Worm (Caenorhabditis elegans) whole organism, L1 larva: ENCODE results near the gene Y58A7A.4.

Experiments used
- C04F5.9 ChIP-seq: sonication (generic microtip); optimal IDR thresholded peaks from 2 replicates; lab custom pipeline; 2016; ENCODE audit warnings: missing genetic modification characterization, missing compliant biosample characterization
- alr-1 ChIP-seq: fragments of 200-800 bp; sonication (Bioruptor generic); optimal IDR thresholded peaks from 2 replicates; lab custom pipeline; 2018; ENCODE audit warnings: borderline replicate concordance, mild to moderate bottlenecking, missing genetic modification characterization, missing compliant biosample characterization
- ceh-88 ChIP-seq: fragments of 200-800 bp; sonication (Bioruptor generic); IDR thresholded peaks from 2 replicates; pipeline ENCODE4 v1.3.6; 2022; ENCODE audit warnings: missing genetic modification characterization, missing compliant biosample characterization
- ceh-90 ChIP-seq: sonication (generic microtip); optimal IDR thresholded peaks from 2 replicates; lab custom pipeline; 2016; ENCODE audit warnings: missing genetic modification characterization, missing compliant biosample characterization
- efl-1 ChIP-seq, 4 experiments: fragments of 150-350 bp; optimal IDR thresholded peaks in 3 of 4; peaks in 1 of 4; 1 replicate in 1 of 4; 2 replicates in 3 of 4; lab custom pipeline; 2014; ENCODE audit warnings: missing biosample characterization in 2 of 4, missing genetic modification characterization in 2 of 4, missing genetic modification reagents in 2 of 4
- egl-13 ChIP-seq: sonication (generic microtip); optimal IDR thresholded peaks from 2 replicates; lab custom pipeline; 2016; ENCODE audit warnings: missing genotype, missing genetic modification reagents, missing genetic modification characterization, missing compliant biosample characterization
- elt-3 ChIP-seq, 6 experiments: fragments of 150-350 bp in 1 of 6; sonication (generic microtip); optimal IDR thresholded peaks; 2 replicates each; lab custom pipeline; 2017 to 2018; ENCODE audit warnings: missing biosample characterization in 6 of 6, missing genetic modification characterization in 6 of 6, inconsistent platforms in 1 of 6
- fkh-4 ChIP-seq: sonication (generic microtip); optimal IDR thresholded peaks from 2 replicates; lab custom pipeline; 2016; ENCODE audit warnings: missing compliant biosample characterization, missing genetic modification characterization, borderline replicate concordance
- fkh-8 ChIP-seq: sonication (generic microtip); optimal IDR thresholded peaks from 2 replicates; lab custom pipeline; 2016; ENCODE audit warnings: mild to moderate bottlenecking, missing genetic modification characterization, missing compliant biosample characterization
- fos-1 ChIP-seq: fragments of 150-350 bp; optimal IDR thresholded peaks from 2 replicates; lab custom pipeline; 2014; ENCODE audit warnings: missing biosample characterization, missing genetic modification characterization
- grh-1 ChIP-seq: fragments of 200-800 bp; sonication (Bioruptor generic); IDR thresholded peaks from 2 replicates; pipeline ENCODE4 v1.3.6; 2022; ENCODE audit warnings: missing genetic modification reagents, missing genetic modification characterization, missing compliant biosample characterization
- isw-1 ChIP-seq: fragments of 200-800 bp; sonication (Bioruptor generic); IDR thresholded peaks from 2 replicates; pipeline ENCODE4 v1.3.6; 2022; ENCODE audit warnings: missing genetic modification characterization, missing compliant biosample characterization
- jun-1 ChIP-seq: fragments of 150-350 bp; optimal IDR thresholded peaks from 2 replicates; lab custom pipeline; 2014; ENCODE audit warnings: missing biosample characterization, missing genetic modification reagents, missing genetic modification characterization
- lin-13 ChIP-seq: fragments of 150-350 bp; optimal IDR thresholded peaks from 2 replicates; lab custom pipeline; 2014; ENCODE audit warnings: missing biosample characterization, missing genetic modification reagents, missing genetic modification characterization
- lin-14 ChIP-seq: fragments of 200-800 bp; sonication (Bioruptor generic); optimal IDR thresholded peaks from 2 replicates; lab custom pipeline; 2018; ENCODE audit warnings: mild to moderate bottlenecking, missing genetic modification characterization, moderate library complexity, missing compliant biosample characterization
- lin-15B ChIP-seq: fragments of 150-350 bp; sonication (generic microtip); optimal IDR thresholded peaks from 3 replicates; lab custom pipeline; 2014; ENCODE audit warnings: missing biosample characterization, missing genetic modification characterization
- lin-39 ChIP-seq: fragments of 150-350 bp; optimal IDR thresholded peaks from 2 replicates; lab custom pipeline; 2014; ENCODE audit warnings: missing biosample characterization, missing genetic modification reagents, missing genetic modification characterization
- lir-3 ChIP-seq: sonication (generic microtip); optimal IDR thresholded peaks from 2 replicates; lab custom pipeline; 2016; ENCODE audit warnings: mild to moderate bottlenecking, missing genetic modification characterization, moderate library complexity, missing compliant biosample characterization; ENCODE audit not compliant: poor library complexity
- mab-9 ChIP-seq: fragments of 200-800 bp; sonication (Bioruptor generic); IDR thresholded peaks from 2 replicates; pipeline ENCODE4 v1.3.6; 2022; ENCODE audit warnings: missing genetic modification reagents, missing genetic modification characterization, missing compliant biosample characterization
- mdl-1 ChIP-seq, 2 experiments: fragments of 150-350 bp; optimal IDR thresholded peaks; 2 replicates each; lab custom pipeline; 2014 to 2017; ENCODE audit warnings: missing biosample characterization in 2 of 2, missing genetic modification characterization in 2 of 2, inconsistent platforms in 1 of 2
- mef-2 ChIP-seq: fragments of 150-350 bp; optimal IDR thresholded peaks from 2 replicates; lab custom pipeline; 2014; ENCODE audit warnings: missing biosample characterization, missing genetic modification characterization
- nhr-12 ChIP-seq: sonication (generic microtip); optimal IDR thresholded peaks from 2 replicates; lab custom pipeline; 2017; ENCODE audit warnings: missing biosample characterization, missing genetic modification characterization
- nhr-19 ChIP-seq: fragments of 200-800 bp; sonication (Bioruptor generic); conservative IDR thresholded peaks from 2 replicates; pipeline ENCODE4 v1.3.6; 2022; ENCODE audit warnings: missing genetic modification characterization, missing compliant biosample characterization
- nhr-20 ChIP-seq: sonication (generic microtip); optimal IDR thresholded peaks from 2 replicates; lab custom pipeline; 2016; ENCODE audit warnings: mild to moderate bottlenecking, missing genetic modification characterization, missing compliant biosample characterization
- nhr-28 ChIP-seq: fragments of 150-350 bp; optimal IDR thresholded peaks from 2 replicates; lab custom pipeline; 2014; ENCODE audit warnings: missing biosample characterization, missing genetic modification characterization
- nhr-47 ChIP-seq: sonication (generic microtip); optimal IDR thresholded peaks from 2 replicates; lab custom pipeline; 2016; ENCODE audit warnings: mild to moderate bottlenecking, missing genetic modification characterization, moderate library complexity, missing compliant biosample characterization
- nhr-71 ChIP-seq: sonication (generic microtip); optimal IDR thresholded peaks from 2 replicates; lab custom pipeline; 2016; ENCODE audit warnings: mild to moderate bottlenecking, missing genetic modification characterization, moderate library complexity, missing compliant biosample characterization
- nhr-84 ChIP-seq: sonication (generic microtip); optimal IDR thresholded peaks from 2 replicates; lab custom pipeline; 2017; ENCODE audit warnings: missing biosample characterization, missing genetic modification characterization
- nhr-90 ChIP-seq: sonication (generic microtip); optimal IDR thresholded peaks from 2 replicates; lab custom pipeline; 2016; ENCODE audit warnings: mild to moderate bottlenecking, missing genetic modification characterization, missing compliant biosample characterization; ENCODE audit not compliant: poor library complexity
- rnt-1 ChIP-seq: sonication (generic microtip); optimal IDR thresholded peaks from 2 replicates; lab custom pipeline; 2016; ENCODE audit warnings: mild to moderate bottlenecking, missing genetic modification characterization, moderate library complexity, missing compliant biosample characterization
- snpc-4 ChIP-seq: fragments of 150-350 bp; optimal IDR thresholded peaks from 2 replicates; lab custom pipeline; 2014; ENCODE audit warnings: missing biosample characterization, missing genetic modification characterization
- sox-4 ChIP-seq: sonication (generic microtip); optimal IDR thresholded peaks from 2 replicates; lab custom pipeline; 2016; ENCODE audit warnings: missing genetic modification characterization, missing compliant biosample characterization
- tbx-2 ChIP-seq: sonication (generic microtip); optimal IDR thresholded peaks from 2 replicates; lab custom pipeline; 2016; ENCODE audit warnings: missing genetic modification characterization, missing compliant biosample characterization
- tlp-1 ChIP-seq: fragments of 150-350 bp; optimal IDR thresholded peaks from 2 replicates; lab custom pipeline; 2014; ENCODE audit warnings: missing biosample characterization, missing genetic modification characterization
- unc-30 ChIP-seq: sonication (generic microtip); optimal IDR thresholded peaks from 2 replicates; lab custom pipeline; 2017; ENCODE audit warnings: missing biosample characterization, missing genetic modification characterization
- unc-62 ChIP-seq: fragments of 150-350 bp; optimal IDR thresholded peaks from 2 replicates; lab custom pipeline; 2014; ENCODE audit warnings: missing biosample characterization, missing genetic modification reagents, missing genetic modification characterization
- unc-98 ChIP-seq: fragments of 200-800 bp; sonication (Bioruptor generic); IDR thresholded peaks from 2 replicates; pipeline ENCODE4 v1.3.6; 2022; ENCODE audit warnings: missing genetic modification characterization, missing compliant biosample characterization
- zag-1 ChIP-seq: fragments of 150-350 bp; optimal IDR thresholded peaks from 2 replicates; lab custom pipeline; 2014; ENCODE audit warnings: missing biosample characterization, missing genetic modification characterization
- zip-4 ChIP-seq: fragments of 200-800 bp; sonication (Bioruptor generic); optimal IDR thresholded peaks from 2 replicates; lab custom pipeline; 2018; ENCODE audit warnings: mild to moderate bottlenecking, missing genetic modification characterization, moderate library complexity, missing compliant biosample characterization

The Y58A7A.4 gene

ce11 chrV:5049333-5049942 lies 35.4 kb downstream of the Y58A7A.4 start, which contains the start of the genes pqn-51 and K11D12.14 (continued):
- TF ChIP-seq mef-2 (tag; lab: Kevin White, UChicago): peak; percentile 68
- TF ChIP-seq nhr-47: peak; percentile 98
- TF ChIP-seq lin-13 (GFP tag; lab: Kevin White, UChicago): peak; percentile 91
- TF ChIP-seq unc-30 (tag; lab: Kevin White, UChicago): no peak
- TF ChIP-seq nhr-28 (tag; lab: Kevin White, UChicago): no peak
- TF ChIP-seq lin-39 (tag; lab: Kevin White, UChicago): peak; percentile 82

- peak; percentile 80 for TF ChIP-seq isw-1 (GFP tag; lab: Robert Waterston, UW)
- peak in 1 of 2 experiments; percentile 4 for TF ChIP-seq efl-1 (optimal IDR thresholded peaks at IDR 0.05; lab: Kevin White, UChicago)
- peak in 1 of 2 experiments; percentile 53 for TF ChIP-seq efl-1 (GFP tag; optimal IDR thresholded peaks at IDR 0.05 in 1 of 2; lab: Kevin White, UChicago)
- TF ChIP-seq tbx-2 (tag; lab: Kevin White, UChicago): peak; percentile 10
- peak; percentile 45 for TF ChIP-seq nhr-71 (tag; lab: Kevin White, UChicago)
- TF ChIP-seq grh-1 (GFP tag; lab: Robert Waterston, UW): peak; percentile 93
- TF ChIP-seq rnt-1 (tag; lab: Kevin White, UChicago): peak; percentile 59
- TF ChIP-seq unc-98 (GFP tag; lab: Robert Waterston, UW): peak; percentile 75
- peak; percentile 93 for TF ChIP-seq nhr-19 (GFP tag; lab: Robert Waterston, UW)
- TF ChIP-seq ceh-88 (GFP tag; lab: Robert Waterston, UW): peak; percentile 68
- peak; percentile 48 for TF ChIP-seq nhr-47
- TF ChIP-seq mab-9: peak; percentile 90
Observed at ce11 chrV:5047230-5047629, 37.6 kb downstream of the Y58A7A.4 start.

- TF ChIP-seq nhr-19 (GFP tag; lab: Robert Waterston, UW) (no peak), lin-15B (tag; lab: Kevin White, UChicago) (no peak), nhr-12 (tag; lab: Kevin White, UChicago) (no peak), zag-1 (tag; lab: Kevin White, UChicago) (no peak), lin-14 (GFP tag; lab: Kevin White, UChicago) (no peak), fkh-4 (tag; lab: Kevin White, UChicago) (no peak), sox-4 (tag; lab: Kevin White, UChicago) (no peak), C04F5.9 (tag; lab: Kevin White, UChicago) (no peak), tlp-1 (no peak), isw-1 (GFP tag; lab: Robert Waterston, UW) (no peak), alr-1 (tag; lab: Kevin White, UChicago) (no peak), mdl-1 (tag; optimal IDR thresholded peaks at IDR 0.05; lab: Kevin White, UChicago) (no peak), lir-3 (tag; lab: Kevin White, UChicago) (no peak), jun-1 (tag; lab: Kevin White, UChicago) (no peak), fos-1 (tag; lab: Kevin White, UChicago) (no peak), elt-3 (tag; optimal IDR thresholded peaks at IDR 0.05; lab: Kevin White, UChicago) (no peak), rnt-1 (tag; lab: Kevin White, UChicago) (no peak), nhr-20 (tag; lab: Kevin White, UChicago) (no peak), snpc-4 (no peak), nhr-84 (tag; lab: Kevin White, UChicago) (no peak)
- TF ChIP-seq, all 84 proteins: peak for 0
Observed at ce11 chrV:5046558-5046957, 38.2 kb downstream of the Y58A7A.4 start.

- TF ChIP-seq jun-1 (tag; lab: Kevin White, UChicago) (no peak), unc-62 (GFP tag; lab: Kevin White, UChicago) (no peak), fkh-8 (tag; lab: Kevin White, UChicago) (no peak), nhr-90 (no peak), egl-13 (tag; lab: Kevin White, UChicago) (no peak), ceh-90 (tag; lab: Kevin White, UChicago) (no peak), tbx-2 (tag; lab: Kevin White, UChicago) (no peak), nhr-71 (tag; lab: Kevin White, UChicago) (no peak), lin-15B (tag; lab: Kevin White, UChicago) (no peak), nhr-28 (tag; lab: Kevin White, UChicago) (no peak), zip-4 (GFP tag; lab: Kevin White, UChicago) (no peak), zag-1 (tag; lab: Kevin White, UChicago) (no peak)
Observed at ce11 chrV:5046103-5046502, 38.7 kb downstream of the Y58A7A.4 start, which contains the start of gene exc-14. exc-14 (minus strand) TSS chrV:5046203.
